Fruit fly (Drosophila melanogaster) whole organism, prepupa: ENCODE data around the gene CG12535.
A peak's percentile ranks its signal among the peaks of the same experiment; 100 is the strongest.

ENCODE experiments used
- Blimp-1 ChIP-seq: fragments of 200-800 bp; sonication (Bioruptor generic); optimal IDR thresholded peaks from 3 replicates; lab custom pipeline; 2017; ENCODE audit warnings: missing biosample characterization, missing genetic modification characterization, mild to moderate bottlenecking, moderate library complexity, missing genetic modification reagents
- CG10631 ChIP-seq: fragments of 200-800 bp; sonication (Bioruptor generic); optimal IDR thresholded peaks from 2 replicates; lab custom pipeline; 2016; ENCODE audit warnings: missing biosample characterization, missing genetic modification characterization
- CG10669 ChIP-seq: fragments of 200-800 bp; sonication (Bioruptor generic); optimal IDR thresholded peaks from 3 replicates; lab custom pipeline; 2018; ENCODE audit warnings: missing biosample characterization, mild to moderate bottlenecking, missing genetic modification characterization, moderate library complexity
- CG11762 ChIP-seq: fragments of 200-800 bp; sonication (Bioruptor generic); optimal IDR thresholded peaks from 3 replicates; lab custom pipeline; 2016; ENCODE audit warnings: missing biosample characterization, missing genetic modification characterization; ENCODE audit not compliant: insufficient read depth
- CG15336 ChIP-seq: fragments of 200-800 bp; sonication (Bioruptor generic); IDR thresholded peaks from 2 replicates; pipeline ENCODE4 v1.3.6; 2022; ENCODE audit warnings: missing biosample characterization, missing genetic modification characterization
- CG16779 ChIP-seq: fragments of 200-800 bp; sonication (Bioruptor generic); optimal IDR thresholded peaks from 3 replicates; lab custom pipeline; 2017; ENCODE audit warnings: missing biosample characterization, mild to moderate bottlenecking, missing genetic modification characterization
- CG34406 ChIP-seq: fragments of 200-800 bp; sonication (Bioruptor generic); optimal IDR thresholded peaks from 3 replicates; lab custom pipeline; 2016; ENCODE audit warnings: missing biosample characterization, missing genetic modification characterization
- CG3919 ChIP-seq: fragments of 200-800 bp; sonication (Bioruptor generic); optimal IDR thresholded peaks from 3 replicates; lab custom pipeline; 2016; ENCODE audit warnings: missing biosample characterization, missing genetic modification characterization
- CG4318 ChIP-seq: fragments of 200-800 bp; sonication (Bioruptor generic); optimal IDR thresholded peaks from 3 replicates; lab custom pipeline; 2017; ENCODE audit warnings: missing biosample characterization, mild to moderate bottlenecking, missing genetic modification characterization
- CG6163 ChIP-seq: fragments of 200-800 bp; sonication (Bioruptor generic); IDR thresholded peaks from 3 replicates; pipeline ENCODE4 v1.3.6; 2022; ENCODE audit warnings: missing biosample characterization, missing genetic modification characterization
- CG6276 ChIP-seq: fragments of 200-800 bp; sonication (Bioruptor generic); optimal IDR thresholded peaks from 2 replicates; lab custom pipeline; 2017; ENCODE audit warnings: missing biosample characterization, mild to moderate bottlenecking, missing genetic modification characterization
- CG6792 ChIP-seq: fragments of 200-800 bp; sonication (Bioruptor generic); optimal IDR thresholded peaks from 3 replicates; lab custom pipeline; 2016; ENCODE audit warnings: missing biosample characterization, missing genetic modification characterization
- CG6808 ChIP-seq: fragments of 200-800 bp; sonication (Bioruptor generic); optimal IDR thresholded peaks from 3 replicates; lab custom pipeline; 2017; ENCODE audit warnings: missing biosample characterization, missing genetic modification characterization, mild to moderate bottlenecking, moderate library complexity, missing genetic modification reagents
- CG7368 ChIP-seq: fragments of 200-800 bp; sonication (Bioruptor generic); optimal IDR thresholded peaks from 3 replicates; lab custom pipeline; 2016; ENCODE audit warnings: missing biosample characterization, missing genetic modification characterization
- CG8119 ChIP-seq: fragments of 200-800 bp; sonication (Bioruptor generic); IDR thresholded peaks from 3 replicates; pipeline ENCODE4 v1.3.6; 2022; ENCODE audit warnings: missing biosample characterization, missing genetic modification characterization
- CG8319 ChIP-seq: fragments of 200-800 bp; sonication (Bioruptor generic); optimal IDR thresholded peaks from 3 replicates; lab custom pipeline; 2016; ENCODE audit warnings: missing biosample characterization, missing genetic modification characterization
- CG8632 ChIP-seq: fragments of 200-800 bp; sonication (Bioruptor generic); optimal IDR thresholded peaks from 3 replicates; lab custom pipeline; 2016; ENCODE audit warnings: missing biosample characterization, missing genetic modification characterization
- Eip75B ChIP-seq: fragments of 200-800 bp; sonication (Bioruptor generic); optimal IDR thresholded peaks from 3 replicates; lab custom pipeline; 2016; ENCODE audit warnings: missing biosample characterization, missing genetic modification characterization
- Eip78C ChIP-seq: fragments of 200-800 bp; sonication (Bioruptor generic); peaks from one replicate; lab custom pipeline; 2016; ENCODE audit warnings: missing biosample characterization, missing genetic modification characterization
- Eip93F ChIP-seq: fragments of 200-800 bp; sonication (Bioruptor generic); optimal IDR thresholded peaks from 2 replicates; lab custom pipeline; 2016; ENCODE audit warnings: missing biosample characterization, mild to moderate bottlenecking, missing genetic modification characterization
- Ets96B ChIP-seq: fragments of 200-800 bp; optimal IDR thresholded peaks from 2 replicates; lab custom pipeline; 2019; ENCODE audit warnings: missing biosample characterization, mild to moderate bottlenecking, missing genetic modification characterization, moderate library complexity
- Gug ChIP-seq: fragments of 200-800 bp; sonication (Bioruptor generic); IDR thresholded peaks from 2 replicates; pipeline ENCODE4 v1.3.6; 2022; ENCODE audit warnings: missing biosample characterization, missing genetic modification characterization
- Hr39 ChIP-seq: fragments of 200-800 bp; sonication (Bioruptor generic); optimal IDR thresholded peaks from 2 replicates; lab custom pipeline; 2016; ENCODE audit warnings: missing biosample characterization, missing genetic modification characterization
- Lpt ChIP-seq: fragments of 200-800 bp; sonication (Bioruptor generic); optimal IDR thresholded peaks from 3 replicates; lab custom pipeline; 2016; ENCODE audit warnings: missing biosample characterization, missing genetic modification characterization
- Smox ChIP-seq: fragments of 200-800 bp; sonication (Bioruptor generic); optimal IDR thresholded peaks from 3 replicates; lab custom pipeline; 2016; ENCODE audit warnings: missing biosample characterization, missing genetic modification characterization
- Sox102F ChIP-seq: fragments of 200-800 bp; sonication (Bioruptor generic); optimal IDR thresholded peaks from 2 replicates; lab custom pipeline; 2016; ENCODE audit warnings: missing biosample characterization, mild to moderate bottlenecking, missing genetic modification characterization
- achi ChIP-seq: fragments of 200-800 bp; sonication (Bioruptor generic); optimal IDR thresholded peaks from 3 replicates; lab custom pipeline; 2016; ENCODE audit warnings: missing biosample characterization, missing genetic modification characterization
- dac ChIP-seq: fragments of 200-800 bp; sonication (Bioruptor generic); optimal IDR thresholded peaks from 2 replicates; lab custom pipeline; 2017; ENCODE audit warnings: missing biosample characterization, mild to moderate bottlenecking, missing genetic modification characterization
- dsx ChIP-seq: fragments of 200-800 bp; optimal IDR thresholded peaks from 3 replicates; lab custom pipeline; 2019; ENCODE audit warnings: missing biosample characterization, mild to moderate bottlenecking, missing genetic modification characterization, moderate library complexity; ENCODE audit not compliant: poor library complexity, severe bottlenecking
- eg ChIP-seq: fragments of 200-800 bp; sonication (Bioruptor generic); IDR thresholded peaks from 3 replicates; pipeline ENCODE4 v1.3.6; 2022; ENCODE audit warnings: missing biosample characterization, missing genetic modification characterization
- esn ChIP-seq: fragments of 200-800 bp; sonication (Bioruptor generic); optimal IDR thresholded peaks from 2 replicates; lab custom pipeline; 2016; ENCODE audit warnings: missing biosample characterization, mild to moderate bottlenecking, missing genetic modification characterization, moderate library complexity
- fd59A ChIP-seq: fragments of 200-800 bp; sonication (Bioruptor generic); optimal IDR thresholded peaks from 2 replicates; lab custom pipeline; 2017; ENCODE audit warnings: missing biosample characterization, mild to moderate bottlenecking, missing genetic modification characterization, missing genetic modification reagents
- net ChIP-seq: fragments of 200-800 bp; sonication (Bioruptor generic); optimal IDR thresholded peaks from 3 replicates; lab custom pipeline; 2016; ENCODE audit warnings: missing biosample characterization, missing genetic modification characterization
- salr ChIP-seq, 2 experiments: fragments of 200-800 bp; sonication (Bioruptor generic); optimal IDR thresholded peaks; 3 replicates each; lab custom pipeline; 2016 to 2018; ENCODE audit warnings: missing biosample characterization in 2 of 2, missing genetic modification characterization in 2 of 2, mild to moderate bottlenecking in 1 of 2
- spab ChIP-seq: fragments of 200-800 bp; sonication (Bioruptor generic); optimal IDR thresholded peaks from 2 replicates; lab custom pipeline; 2017; ENCODE audit warnings: missing biosample characterization, mild to moderate bottlenecking, missing genetic modification characterization, missing genetic modification reagents
- ss ChIP-seq, 2 experiments: fragments of 200-800 bp; sonication (Bioruptor generic); optimal IDR thresholded peaks; 2 replicates in 1 of 2; 3 replicates in 1 of 2; lab custom pipeline; 2017 to 2018; ENCODE audit warnings: mild to moderate bottlenecking in 2 of 2, missing biosample characterization in 2 of 2, missing genetic modification characterization in 2 of 2, moderate library complexity in 1 of 2
- svp ChIP-seq: fragments of 200-800 bp; sonication (Bioruptor generic); peaks from one replicate; lab custom pipeline; 2016; ENCODE audit warnings: missing biosample characterization, missing genetic modification characterization
- vri ChIP-seq: fragments of 200-800 bp; sonication (Bioruptor generic); optimal IDR thresholded peaks from 3 replicates; lab custom pipeline; 2016; ENCODE audit warnings: missing biosample characterization, mild to moderate bottlenecking, missing genetic modification characterization

Gene CG12535

DNA sequence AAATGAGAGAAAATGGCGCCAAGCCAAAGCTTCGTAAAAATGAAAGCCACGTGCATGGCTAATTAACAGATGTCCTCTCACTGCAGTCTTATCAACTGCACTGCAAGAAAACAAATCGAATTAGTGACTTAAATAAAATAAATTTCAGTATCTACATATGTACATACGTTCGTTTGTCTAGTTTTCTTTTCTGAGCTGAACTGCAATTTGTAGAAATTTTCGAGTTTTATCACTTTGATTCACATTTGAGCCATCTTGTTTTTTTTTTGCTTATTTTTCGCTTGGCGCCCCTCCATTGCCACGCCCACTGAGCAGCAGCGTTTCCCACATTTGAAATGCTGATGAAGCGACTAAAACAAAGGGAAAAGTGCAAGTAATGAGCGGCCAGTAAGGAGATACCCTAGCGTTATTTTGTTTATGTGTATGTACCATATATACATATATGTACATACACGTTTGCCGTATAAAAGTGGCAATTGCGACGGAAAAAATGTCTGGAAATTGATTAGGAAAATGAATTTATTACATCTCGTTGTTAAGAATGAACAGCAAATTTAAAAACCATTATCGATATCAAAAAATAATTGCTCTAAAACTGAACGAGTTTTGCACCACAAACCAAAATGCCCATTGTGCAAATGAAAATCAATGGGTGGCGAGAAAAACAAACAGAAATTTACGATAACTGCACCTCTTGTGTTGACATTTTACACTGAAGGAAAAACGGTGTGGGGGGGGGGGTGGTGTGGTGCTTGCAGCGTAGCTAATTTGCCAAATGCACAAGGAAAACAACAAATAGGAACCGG is 822 bp downstream of the CG12535 start (continued):
- TF ChIP-seq achi (GFP tag; lab: Kevin White, UChicago) (peak; percentile 8), CG10669 (peak; percentile 12), vri (GFP tag; lab: Kevin White, UChicago) (no peak), Ets96B (tag; lab: Kevin White, UChicago) (peak; percentile 17), CG6808 (GFP tag; lab: Kevin White, UChicago) (no peak), net (GFP tag; lab: Kevin White, UChicago) (peak; percentile 28), CG6276 (peak; percentile 39), CG10631 (GFP tag; lab: Kevin White, UChicago) (peak; percentile 8), CG11762 (peak; percentile 10), Eip93F (GFP tag; lab: Kevin White, UChicago) (no peak), esn (GFP tag; lab: Kevin White, UChicago) (peak; percentile 36), salr (GFP tag; optimal IDR thresholded peaks at IDR 0.05; lab: Kevin White, UChicago) (peak in 1 of 2 experiments; percentile 46)
- TF ChIP-seq, all 60 proteins: peak for 36

DNA sequence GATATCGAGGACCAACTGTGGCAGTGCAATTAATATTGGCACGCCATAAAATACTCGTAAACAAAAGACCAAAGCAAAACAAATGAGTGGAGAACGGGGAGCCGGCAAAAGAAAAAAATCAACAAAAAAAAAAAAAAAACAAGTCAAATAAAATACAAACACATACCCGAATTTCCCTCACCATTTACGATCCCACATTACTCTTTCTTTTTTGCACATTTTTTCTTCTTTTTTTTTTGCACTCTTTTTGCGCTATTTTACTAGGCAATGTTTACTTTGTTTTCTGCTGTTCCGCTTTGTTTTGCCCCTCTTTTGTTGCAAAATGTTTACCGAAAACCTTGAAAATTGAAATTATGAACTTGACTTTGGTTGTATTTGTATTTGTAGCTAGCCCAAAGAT is 2.1 kb downstream of the CG12535 start:
- TF ChIP-seq CG6792 (no peak), CG34406 (no peak), CG7368 (no peak), CG10631 (GFP tag; lab: Kevin White, UChicago) (no peak), dac (GFP tag; lab: Kevin White, UChicago) (no peak), CG3919 (GFP tag; lab: Kevin White, UChicago) (no peak), CG16779 (tag; lab: Kevin White, UChicago) (no peak), vri (GFP tag; lab: Kevin White, UChicago) (peak; percentile 32), CG15336 (peak; percentile 32; the same call in 1 of the 2 replicates), CG11762 (no peak), Lpt (GFP tag; lab: Kevin White, UChicago) (no peak), fd59A (no peak), Smox (no peak), Eip93F (GFP tag; lab: Kevin White, UChicago) (no peak), Blimp-1 (no peak), ss (GFP tag; optimal IDR thresholded peaks at IDR 0.05; lab: Kevin White, UChicago) (no peak), Ets96B (tag; lab: Kevin White, UChicago) (no peak), Gug (no peak), salr (GFP tag; optimal IDR thresholded peaks at IDR 0.05; lab: Kevin White, UChicago) (peak in 1 of 2 experiments; percentile 2), CG8119 (GFP tag; lab: Robert Waterston, UW) (peak; percentile 34; the same call in 1 of the 3 replicates), CG6276 (no peak), svp (GFP tag; lab: Kevin White, UChicago) (no peak), CG6163 (GFP tag; lab: Robert Waterston, UW) (peak; percentile 57; the same call in 2 of the 3 replicates), dsx (GFP tag; lab: Kevin White, UChicago) (no peak), Hr39 (GFP tag; lab: Kevin White, UChicago) (no peak), Eip75B (GFP tag; lab: Kevin White, UChicago) (no peak), Eip78C (GFP tag; lab: Kevin White, UChicago) (peak; percentile 18), CG8319 (GFP tag; lab: Kevin White, UChicago) (no peak), CG8632 (GFP tag; lab: Kevin White, UChicago) (no peak), eg (GFP tag; lab: Robert Waterston, UW) (0 out of 3 replicates have a peak, but pooled peaks have one; percentile 20), CG4318 (no peak), Sox102F (GFP tag; lab: Kevin White, UChicago) (no peak), spab (GFP tag; lab: Kevin White, UChicago) (no peak)
